Fruit fly (Drosophila melanogaster) whole organism, embryonic: ENCODE measurements around the gene ocn.

Source experiments
- Abd-B ChIP-seq: fragments of 200-800 bp; sonication (Bioruptor generic); optimal IDR thresholded peaks from 2 replicates; lab custom pipeline; 2018; ENCODE audit warnings: missing biosample characterization, mild to moderate bottlenecking, missing genetic modification characterization, moderate library complexity
- CG1024 ChIP-seq: fragments of 200-800 bp; sonication (Bioruptor generic); IDR thresholded peaks from 2 replicates; pipeline ENCODE4 v1.3.6; 2022; ENCODE audit warnings: missing biosample characterization, missing genetic modification characterization
- CG11695 ChIP-seq: fragments of 200-800 bp; sonication (Bioruptor generic); IDR thresholded peaks from 3 replicates; pipeline ENCODE4 v1.3.6; 2022; ENCODE audit warnings: missing biosample characterization, missing genetic modification characterization
- CG12236 ChIP-seq: fragments of 200-800 bp; sonication (Bioruptor generic); optimal IDR thresholded peaks from 2 replicates; lab custom pipeline; 2016; ENCODE audit warnings: missing biosample characterization, missing genetic modification characterization
- CG12769 ChIP-seq: fragments of 200-800 bp; sonication (Bioruptor generic); optimal IDR thresholded peaks from 2 replicates; lab custom pipeline; 2019; ENCODE audit warnings: missing biosample characterization, mild to moderate bottlenecking, missing genetic modification characterization, moderate library complexity
- CG13123 ChIP-seq: fragments of 200-800 bp; sonication (Bioruptor generic); optimal IDR thresholded peaks from 2 replicates; lab custom pipeline; 2016; ENCODE audit warnings: missing biosample characterization, missing genetic modification characterization
- CG13296 ChIP-seq: fragments of 200-800 bp; sonication (Bioruptor generic); optimal IDR thresholded peaks from 3 replicates; lab custom pipeline; 2018; ENCODE audit warnings: missing biosample characterization, mild to moderate bottlenecking, missing genetic modification characterization
- CG15011 ChIP-seq: fragments of 200-800 bp; sonication (Bioruptor generic); optimal IDR thresholded peaks from 3 replicates; lab custom pipeline; 2018; ENCODE audit warnings: missing biosample characterization, mild to moderate bottlenecking, missing genetic modification characterization
- CG1529 ChIP-seq: fragments of 200-800 bp; sonication (Bioruptor generic); optimal IDR thresholded peaks from 3 replicates; lab custom pipeline; 2018; ENCODE audit warnings: missing biosample characterization, missing genetic modification characterization
- CG15479 ChIP-seq: fragments of 200-800 bp; sonication (Bioruptor generic); optimal IDR thresholded peaks from 3 replicates; lab custom pipeline; 2019; ENCODE audit warnings: missing biosample characterization, mild to moderate bottlenecking, missing genetic modification characterization, moderate library complexity
- CG15601 ChIP-seq: fragments of 200-800 bp; sonication (Bioruptor generic); optimal IDR thresholded peaks from 3 replicates; lab custom pipeline; 2019; ENCODE audit warnings: missing biosample characterization, mild to moderate bottlenecking, missing genetic modification characterization, moderate library complexity
- CG17328 ChIP-seq: fragments of 200-800 bp; sonication (Bioruptor generic); IDR thresholded peaks from 2 replicates; pipeline ENCODE4 v1.3.6; 2022; ENCODE audit warnings: missing biosample characterization, missing genetic modification characterization
- CG2199 ChIP-seq: fragments of 200-800 bp; sonication (Bioruptor generic); IDR thresholded peaks from 3 replicates; pipeline ENCODE4 v1.3.6; 2022; ENCODE audit warnings: missing biosample characterization, missing genetic modification characterization
- CG30403 ChIP-seq: fragments of 200-800 bp; sonication (Bioruptor generic); optimal IDR thresholded peaks from 3 replicates; lab custom pipeline; 2016; ENCODE audit warnings: missing biosample characterization, missing genetic modification characterization
- CG31365 ChIP-seq: fragments of 200-800 bp; sonication (Bioruptor generic); optimal IDR thresholded peaks from 2 replicates; lab custom pipeline; 2018; ENCODE audit warnings: missing biosample characterization, mild to moderate bottlenecking, missing genetic modification characterization
- CG32532 ChIP-seq: fragments of 200-800 bp; sonication (Bioruptor generic); IDR thresholded peaks from 2 replicates; pipeline ENCODE4 v1.3.6; 2022; ENCODE audit warnings: missing biosample characterization, missing genetic modification characterization
- CG34422 ChIP-seq: fragments of 200-800 bp; sonication (Bioruptor generic); IDR thresholded peaks from 3 replicates; pipeline ENCODE4 v1.3.6; 2022; ENCODE audit warnings: missing biosample characterization, missing genetic modification characterization
- CG5953 ChIP-seq: fragments of 200-800 bp; sonication (Bioruptor generic); IDR thresholded peaks from 2 replicates; pipeline ENCODE4 v1.3.6; 2022; ENCODE audit warnings: missing biosample characterization, missing genetic modification characterization
- CG6175 ChIP-seq: fragments of 200-800 bp; sonication (Bioruptor generic); IDR thresholded peaks from 3 replicates; pipeline ENCODE4 v1.3.6; 2022; ENCODE audit warnings: missing biosample characterization, missing genetic modification characterization
- CG6683 ChIP-seq: fragments of 200-800 bp; sonication (Bioruptor generic); optimal IDR thresholded peaks from 2 replicates; lab custom pipeline; 2017; ENCODE audit warnings: missing biosample characterization, mild to moderate bottlenecking, missing genetic modification characterization, missing genetic modification reagents
- CG7372 ChIP-seq: fragments of 200-800 bp; sonication (Bioruptor generic); IDR thresholded peaks from 2 replicates; pipeline ENCODE4 v1.3.6; 2022; ENCODE audit warnings: missing biosample characterization, missing genetic modification characterization
- CG9437 ChIP-seq: fragments of 200-800 bp; sonication (Bioruptor generic); optimal IDR thresholded peaks from 2 replicates; lab custom pipeline; 2018; ENCODE audit warnings: missing biosample characterization, mild to moderate bottlenecking, missing genetic modification characterization
- D19A ChIP-seq: fragments of 200-800 bp; optimal IDR thresholded peaks from 3 replicates; lab custom pipeline; 2019; ENCODE audit warnings: missing biosample characterization, mild to moderate bottlenecking, missing genetic modification characterization, moderate library complexity
- D19B ChIP-seq: fragments of 200-800 bp; sonication (Bioruptor generic); optimal IDR thresholded peaks from 2 replicates; lab custom pipeline; 2017; ENCODE audit warnings: missing biosample characterization, mild to moderate bottlenecking, missing genetic modification characterization
- Hand ChIP-seq: fragments of 200-800 bp; sonication (Bioruptor generic); optimal IDR thresholded peaks from 2 replicates; lab custom pipeline; 2017; ENCODE audit warnings: mild to moderate bottlenecking, missing biosample characterization, missing genetic modification reagents, missing genetic modification characterization
- Lhr ChIP-seq: fragments of 200-800 bp; sonication (Bioruptor generic); optimal IDR thresholded peaks from 3 replicates; lab custom pipeline; 2017; ENCODE audit warnings: mild to moderate bottlenecking, missing biosample characterization, missing genetic modification reagents, missing genetic modification characterization
- Meics ChIP-seq: fragments of 200-800 bp; sonication (Bioruptor generic); optimal IDR thresholded peaks from 2 replicates; lab custom pipeline; 2017; ENCODE audit warnings: missing biosample characterization, mild to moderate bottlenecking, missing genetic modification characterization
- Myb ChIP-seq: fragments of 200-800 bp; sonication (Bioruptor generic); optimal IDR thresholded peaks from 2 replicates; lab custom pipeline; 2016; ENCODE audit warnings: missing biosample characterization, missing genetic modification characterization
- NFAT ChIP-seq: fragments of 200-800 bp; sonication (Bioruptor generic); IDR thresholded peaks from 2 replicates; pipeline ENCODE4 v1.3.6; 2022; ENCODE audit warnings: missing biosample characterization, missing genetic modification characterization
- Oli ChIP-seq: fragments of 200-800 bp; sonication (Bioruptor generic); optimal IDR thresholded peaks from 2 replicates; lab custom pipeline; 2018; ENCODE audit warnings: missing biosample characterization, mild to moderate bottlenecking, missing genetic modification characterization, moderate library complexity
- Ravus ChIP-seq: fragments of 200-800 bp; sonication (Bioruptor generic); IDR thresholded peaks from 2 replicates; pipeline ENCODE4 v1.3.6; 2022; ENCODE audit warnings: missing biosample characterization, missing genetic modification characterization
- Sry-δ ChIP-seq: fragments of 200-800 bp; sonication (Bioruptor generic); optimal IDR thresholded peaks from 2 replicates; lab custom pipeline; 2016; ENCODE audit warnings: missing biosample characterization, missing genetic modification characterization
- bowl ChIP-seq: fragments of 200-800 bp; sonication (Bioruptor generic); IDR thresholded peaks from 2 replicates; pipeline ENCODE4 v1.3.6; 2022; ENCODE audit warnings: missing biosample characterization, missing genetic modification characterization
- bsh ChIP-seq, 2 experiments: fragments of 200-800 bp; sonication (Bioruptor generic); optimal IDR thresholded peaks; 2 replicates each; lab custom pipeline; 2017 to 2018; ENCODE audit warnings: mild to moderate bottlenecking in 2 of 2, missing biosample characterization in 2 of 2, missing genetic modification characterization in 2 of 2, moderate library complexity in 1 of 2
- dan ChIP-seq: fragments of 200-800 bp; sonication (Bioruptor generic); IDR thresholded peaks from 2 replicates; pipeline ENCODE4 v1.3.6; 2022; ENCODE audit warnings: missing biosample characterization, missing genetic modification characterization
- dati ChIP-seq: fragments of 200-800 bp; sonication (Bioruptor generic); IDR thresholded peaks from 2 replicates; pipeline ENCODE4 v1.3.6; 2022; ENCODE audit warnings: missing biosample characterization, missing genetic modification characterization
- ems ChIP-seq: fragments of 200-800 bp; sonication (Bioruptor generic); optimal IDR thresholded peaks from 3 replicates; lab custom pipeline; 2016; ENCODE audit warnings: missing biosample characterization, missing genetic modification characterization
- fd3F ChIP-seq: fragments of 200-800 bp; sonication (Bioruptor generic); optimal IDR thresholded peaks from 2 replicates; lab custom pipeline; 2018; ENCODE audit warnings: missing biosample characterization, mild to moderate bottlenecking, missing genetic modification characterization, moderate library complexity
- fd96Cb ChIP-seq: fragments of 200-800 bp; sonication (Bioruptor generic); optimal IDR thresholded peaks from 2 replicates; lab custom pipeline; 2018; ENCODE audit warnings: missing biosample characterization, mild to moderate bottlenecking, missing genetic modification characterization, moderate library complexity
- grau ChIP-seq: fragments of 200-800 bp; optimal IDR thresholded peaks from 3 replicates; lab custom pipeline; 2019; ENCODE audit warnings: missing biosample characterization, mild to moderate bottlenecking, missing genetic modification characterization, moderate library complexity
- grn ChIP-seq: fragments of 200-800 bp; sonication (Bioruptor generic); optimal IDR thresholded peaks from 3 replicates; lab custom pipeline; 2017; ENCODE audit warnings: missing biosample characterization, missing genetic modification characterization
- onecut ChIP-seq: fragments of 200-800 bp; sonication (Bioruptor generic); IDR thresholded peaks from 2 replicates; pipeline ENCODE4 v1.3.6; 2022; ENCODE audit warnings: missing biosample characterization, missing genetic modification characterization
- p53 ChIP-seq: fragments of 200-800 bp; sonication (Bioruptor generic); optimal IDR thresholded peaks from 2 replicates; lab custom pipeline; 2016; ENCODE audit warnings: missing biosample characterization, missing genetic modification characterization
- pan ChIP-seq, 4 experiments: fragments of >200 bp in 3 of 4; fragments of 200-800 bp in 1 of 4; sonication (Bioruptor generic) in 1 of 4; optimal IDR thresholded peaks in 3 of 4; IDR thresholded peaks in 1 of 4; 2 replicates each; pipeline versions ENCODE4 v1.3.6 to Lab custom; 2017 to 2022; ENCODE audit warnings: missing biosample characterization in 2 of 4, missing genetic modification characterization in 2 of 4, mixed read lengths in 1 of 4
- pzg ChIP-seq: fragments of 200-800 bp; sonication (Bioruptor generic); optimal IDR thresholded peaks from 3 replicates; lab custom pipeline; 2018; ENCODE audit warnings: missing biosample characterization, mild to moderate bottlenecking, missing genetic modification characterization, moderate library complexity
- schlank ChIP-seq: fragments of 200-800 bp; sonication (Bioruptor generic); optimal IDR thresholded peaks from 2 replicates; lab custom pipeline; 2018; ENCODE audit warnings: missing biosample characterization, mild to moderate bottlenecking, missing genetic modification characterization
- seq ChIP-seq: fragments of 200-800 bp; sonication (Bioruptor generic); IDR thresholded peaks from 2 replicates; pipeline ENCODE4 v1.3.6; 2022; ENCODE audit warnings: missing biosample characterization, missing genetic modification characterization
- sisA ChIP-seq: fragments of 200-800 bp; sonication (Bioruptor generic); IDR thresholded peaks from 2 replicates; pipeline ENCODE4 v1.3.6; 2022; ENCODE audit warnings: missing biosample characterization, missing genetic modification characterization
- tna ChIP-seq: fragments of 200-800 bp; sonication (Bioruptor generic); IDR thresholded peaks from 2 replicates; pipeline ENCODE4 v1.3.6; 2022; ENCODE audit warnings: missing biosample characterization, missing genetic modification characterization; ENCODE audit not compliant: partially characterized antibody
- trh ChIP-seq: fragments of 200-800 bp; sonication (Bioruptor generic); optimal IDR thresholded peaks from 2 replicates; lab custom pipeline; 2016; ENCODE audit warnings: missing biosample characterization, missing genetic modification characterization

Gene ocn

dm6 chr3R:30056592-30057135 is 19.1 kb upstream of the ocn start, which contains the start of the genes CG7950 and Rpp14a (continued):
- TF ChIP-seq D19A (peak; percentile 50), Hand (GFP tag; lab: Kevin White, UChicago) (no peak), Oli (peak; percentile 60), seq (peak; percentile 81), sisA (GFP tag; lab: Robert Waterston, UW) (peak; percentile 72), Meics (GFP tag; lab: Kevin White, UChicago) (peak; percentile 43), onecut (GFP tag; lab: Robert Waterston, UW) (peak; percentile 36; the same call in 1 of the 2 replicates), CG6683 (GFP tag; lab: Kevin White, UChicago) (no peak), grn (GFP tag; lab: Kevin White, UChicago) (no peak), CG32532 (GFP tag; lab: Robert Waterston, UW) (peak; percentile 86), CG7372 (GFP tag; lab: Robert Waterston, UW) (peak; percentile 70; the same call in 1 of the 2 replicates), CG5953 (peak; percentile 51; the same call in 1 of the 2 replicates), CG15479 (GFP tag; lab: Kevin White, UChicago) (no peak), p53 (GFP tag; lab: Kevin White, UChicago) (no peak), CG11695 (GFP tag; lab: Robert Waterston, UW) (peak; percentile 61; the same call in 2 of the 3 replicates), CG15601 (tag; lab: Kevin White, UChicago) (peak; percentile 69), CG13123 (GFP tag; lab: Kevin White, UChicago) (peak; percentile 31), NFAT (GFP tag; lab: Robert Waterston, UW) (peak; percentile 59), CG13296 (GFP tag; lab: Kevin White, UChicago) (peak; percentile 62), CG17328 (GFP tag; lab: Robert Waterston, UW) (peak; percentile 78), CG1529 (GFP tag; lab: Kevin White, UChicago) (peak; percentile 12), fd3F (GFP tag; lab: Kevin White, UChicago) (peak; percentile 69), trh (peak; percentile 64), CG1024 (GFP tag; lab: Robert Waterston, UW) (peak; percentile 25; the same call in 1 of the 2 replicates), pan (optimal IDR thresholded peaks at IDR 0.05; lab: Kevin White, UChicago) (no peak), pan (GFP tag; optimal IDR thresholded peaks at IDR 0.05 in 1 of 2, IDR thresholded peaks at IDR 0.05 in 1 of 2) (peak in 1 of 2 experiments; percentile 79), ems (GFP tag; lab: Kevin White, UChicago) (peak; percentile 85), bowl (GFP tag; lab: Robert Waterston, UW) (0 out of 2 replicates have a peak, but pooled peaks have one; percentile 37), Lhr (GFP tag; lab: Kevin White, UChicago) (peak; percentile 48), CG2199 (GFP tag; lab: Robert Waterston, UW) (no peak), dan (GFP tag; lab: Robert Waterston, UW) (no peak), D19B (GFP tag; lab: Kevin White, UChicago) (peak; percentile 35), CG15011 (GFP tag; lab: Kevin White, UChicago) (no peak), CG34422 (GFP tag; lab: Robert Waterston, UW) (peak; percentile 85; the same call in 2 of the 3 replicates), schlank (peak; percentile 58), dati (GFP tag; lab: Robert Waterston, UW) (no peak), CG12769 (peak; percentile 82), grau (tag; lab: Kevin White, UChicago) (peak; percentile 77), CG12236 (GFP tag; lab: Kevin White, UChicago) (peak; percentile 44), Myb (GFP tag; lab: Kevin White, UChicago) (peak; percentile 96), Ravus (GFP tag; lab: Robert Waterston, UW) (peak; percentile 45), Sry-δ (GFP tag; lab: Kevin White, UChicago) (peak; percentile 57), Abd-B (peak; percentile 39), CG30403 (GFP tag; lab: Kevin White, UChicago) (peak; percentile 87), pzg (GFP tag; lab: Kevin White, UChicago) (peak; percentile 58), tna (no peak), CG6175 (GFP tag; lab: Robert Waterston, UW) (no peak), CG31365 (no peak), CG9437 (GFP tag; lab: Kevin White, UChicago) (peak; percentile 42), bsh (GFP tag; optimal IDR thresholded peaks at IDR 0.05; lab: Kevin White, UChicago) (peak; percentile 70 to 83), fd96Cb (tag; lab: Kevin White, UChicago) (peak; percentile 51)
